Worm (Caenorhabditis elegans): ENCODE data around the gene M18.6.

DNA sequence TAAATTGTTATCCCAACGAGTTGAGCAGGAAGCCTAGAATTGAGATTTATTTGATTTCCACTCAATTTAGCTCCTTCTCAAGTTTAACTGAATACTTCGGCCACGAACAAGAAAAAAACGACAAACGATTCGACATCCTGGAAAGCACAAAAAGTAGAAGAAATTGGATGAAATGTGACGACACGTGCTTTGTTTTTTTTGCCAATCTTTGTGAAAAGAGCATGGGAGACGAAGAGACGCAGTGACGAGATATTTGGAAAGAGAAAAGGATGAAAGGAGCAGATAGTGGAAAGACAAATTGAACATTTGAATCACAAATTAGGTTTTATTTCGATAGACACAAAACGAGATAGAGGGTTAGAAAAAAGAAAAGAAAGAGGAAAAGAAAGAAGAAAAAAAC lies 6.6 kb upstream of the M18.6 start:
- TF ChIP-seq lin-13 (GFP tag; optimal IDR thresholded peaks at IDR 0.05) (no peak), nhr-77 (tag; optimal IDR thresholded peaks at IDR 0.05) (no peak), nhr-76 (tag; optimal IDR thresholded peaks at IDR 0.05) (no peak), nhr-11 (tag; optimal IDR thresholded peaks at IDR 0.05) (no peak), nhr-237 (tag; optimal IDR thresholded peaks at IDR 0.05) (no peak), nhr-102 (tag; optimal IDR thresholded peaks at IDR 0.05) (no peak), set-16 (GFP tag; IDR thresholded peaks at IDR 0.05) (no peak), lin-39 (tag; optimal IDR thresholded peaks at IDR 0.05) (no peak), lsy-2 (tag; optimal IDR thresholded peaks at IDR 0.05) (peak in 1 of 2 experiments; percentile 32), unc-39 (tag; optimal IDR thresholded peaks at IDR 0.05) (no peak), saeg-2 (GFP tag; IDR thresholded peaks at IDR 0.05) (no peak), daf-8 (GFP tag; IDR thresholded peaks at IDR 0.05) (no peak)
